Worm (Caenorhabditis elegans): ENCODE data around the gene C14C10.5.

DNA sequence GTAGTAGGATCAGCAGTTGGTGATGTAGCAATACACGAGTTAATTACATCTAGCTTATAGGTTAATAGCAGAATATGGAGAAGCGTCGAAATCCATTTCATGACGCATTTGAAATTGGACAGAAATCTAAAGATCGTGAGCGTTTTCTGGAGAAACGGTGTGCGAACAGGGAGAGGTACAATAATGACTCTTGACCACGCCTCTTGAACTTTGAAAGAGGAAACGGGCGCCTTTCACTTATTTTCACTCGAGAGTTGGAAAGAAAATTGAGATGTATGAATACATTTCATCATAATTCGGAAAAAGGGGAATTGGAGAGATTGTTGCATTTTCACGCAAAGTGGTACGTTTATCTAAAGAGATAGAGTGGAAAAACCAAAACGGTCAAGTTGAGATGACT is 29.8 kb downstream of the C14C10.5 start, which contains the start of gene F56H9.6:
- no peak for TF ChIP-seq pha-4 (tag; optimal IDR thresholded peaks at IDR 0.05)
- no peak for TF ChIP-seq R02D3.7 (tag; optimal IDR thresholded peaks at IDR 0.05)
- TF ChIP-seq skn-1 (tag; optimal IDR thresholded peaks at IDR 0.05), result no peak
- no peak for TF ChIP-seq pqm-1 (tag; optimal IDR thresholded peaks at IDR 0.05)
- no peak for TF ChIP-seq elt-2 (tag; optimal IDR thresholded peaks at IDR 0.05)
- no peak for TF ChIP-seq nhr-28 (tag; optimal IDR thresholded peaks at IDR 0.05)
- TF ChIP-seq nhr-25 (tag; optimal IDR thresholded peaks at IDR 0.05), result no peak
- no peak for TF ChIP-seq lin-39 (tag; optimal IDR thresholded peaks at IDR 0.05)
- TF ChIP-seq fos-1 (tag; optimal IDR thresholded peaks at IDR 0.05), result no peak

All from whole organism, L3 larva.